Fruit fly (Drosophila melanogaster): ENCODE results near the gene CG32409.

Gene CG32409

DNA sequence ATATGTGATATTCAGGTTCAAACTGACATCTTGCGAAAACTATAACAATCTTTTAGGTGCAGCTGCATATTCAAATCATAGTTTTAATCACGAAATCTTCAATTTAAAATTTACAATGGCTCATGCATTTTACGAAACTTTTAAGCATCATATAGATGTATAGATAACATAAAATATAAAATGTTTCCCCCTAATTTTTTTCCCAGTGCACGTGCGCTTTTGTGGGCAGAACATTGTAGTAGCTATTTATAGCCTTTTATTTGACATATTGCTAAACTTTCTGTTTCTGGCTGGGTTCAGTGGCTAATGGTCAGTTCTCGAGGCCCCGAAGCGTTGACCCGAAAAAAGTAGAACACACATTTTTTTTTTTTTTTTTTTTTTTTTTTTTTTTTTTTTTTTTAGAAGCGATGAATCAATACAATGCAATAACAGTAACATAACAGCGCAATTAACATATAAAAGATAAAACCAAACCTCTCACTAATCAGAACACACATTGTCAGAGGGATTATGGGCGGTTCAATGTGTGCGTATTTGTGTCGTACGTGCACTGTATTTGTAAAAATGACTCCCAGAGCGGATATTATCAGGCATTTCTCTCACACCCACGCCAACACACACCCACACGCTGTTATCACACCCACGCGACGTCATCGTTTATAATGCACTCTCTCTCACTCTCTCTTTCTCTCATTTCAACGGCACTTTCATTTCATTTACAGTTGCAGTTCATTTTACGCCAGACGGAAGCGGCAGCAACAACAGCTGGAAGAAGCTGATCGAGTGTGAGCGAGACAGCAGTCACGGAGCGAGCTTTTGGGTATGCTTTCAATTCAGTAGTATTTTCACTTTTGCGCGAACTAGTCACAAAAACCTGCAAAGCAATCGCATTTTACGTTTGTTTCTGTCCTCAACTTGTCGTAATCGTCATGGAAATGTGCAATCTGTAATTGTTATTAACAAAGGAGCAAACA, 27.0 kb downstream of the CG32409 start (continued):
- TF ChIP-seq croc (GFP tag; conservative IDR thresholded peaks at IDR 0.05) (no peak), fd3F (GFP tag; optimal IDR thresholded peaks at IDR 0.05) (peak; percentile 27), CG31441 (GFP tag; IDR thresholded peaks at IDR 0.05) (peak; percentile 59), CG10979 (tag; optimal IDR thresholded peaks at IDR 0.05) (peak; percentile 17), Poxn (GFP tag; IDR thresholded peaks at IDR 0.05) (no peak), gcm (GFP tag; optimal IDR thresholded peaks at IDR 0.05) (peak; percentile 13), CG6791 (GFP tag; IDR thresholded peaks at IDR 0.05; ENCODE audit: partially characterized antibody) (no peak), wdn (GFP tag; IDR thresholded peaks at IDR 0.05) (no peak), CG7556 (GFP tag; optimal IDR thresholded peaks at IDR 0.05) (peak; percentile 66), CG30020 (tag; optimal IDR thresholded peaks at IDR 0.05) (no peak), CG7839 (tag; optimal IDR thresholded peaks at IDR 0.05) (peak; percentile 72), dpn (GFP tag; optimal IDR thresholded peaks at IDR 0.05) (peak; percentile 19 to 46)

DNA sequence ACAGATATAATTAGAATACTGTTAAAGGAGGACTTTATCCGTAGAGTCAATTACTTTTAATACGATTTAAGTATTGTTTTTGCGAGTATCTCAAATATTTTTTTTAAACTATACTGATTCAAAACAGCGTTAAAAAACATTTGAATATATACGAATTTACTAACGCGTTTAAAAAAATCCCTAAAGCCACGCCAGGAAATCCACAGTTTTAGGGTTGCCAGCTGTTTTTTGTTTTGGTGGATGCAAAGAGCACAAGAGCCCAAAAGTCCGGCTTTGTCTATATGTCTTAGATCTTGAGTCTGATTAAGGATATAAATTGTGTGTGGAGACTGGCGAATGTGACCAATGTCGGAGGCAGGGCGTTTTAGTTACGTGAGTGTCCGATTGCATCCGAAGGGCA, 28.2 kb downstream of the CG32409 start:
- TF ChIP-seq CG15514 (GFP tag; optimal IDR thresholded peaks at IDR 0.05) = peak; percentile 87
- peak; percentile 8 for TF ChIP-seq CG14710 (tag; optimal IDR thresholded peaks at IDR 0.05)
- no peak for TF ChIP-seq HLH3B (GFP tag; IDR thresholded peaks at IDR 0.05)
- no peak for TF ChIP-seq dysf (GFP tag; IDR thresholded peaks at IDR 0.05)
- TF ChIP-seq CG11504 (tag; optimal IDR thresholded peaks at IDR 0.05) = peak; percentile 5
- TF ChIP-seq Optix (GFP tag; IDR thresholded peaks at IDR 0.05) = no peak
- peak; percentile 30 for TF ChIP-seq Med (GFP tag)
- peak; percentile 42 for TF ChIP-seq trem (tag; optimal IDR thresholded peaks at IDR 0.05)
- TF ChIP-seq CG8290 (GFP tag; optimal IDR thresholded peaks at IDR 0.05) = peak; percentile 3
- no peak for TF ChIP-seq CG8290 (tag; optimal IDR thresholded peaks at IDR 0.05)
- peak; percentile 14 for TF ChIP-seq CG4617 (GFP tag; optimal IDR thresholded peaks at IDR 0.05; ENCODE audit: borderline replicate concordance)
- TF ChIP-seq Dp (GFP tag; optimal IDR thresholded peaks at IDR 0.05) = peak; percentile 46
- TF ChIP-seq CG9797 (GFP tag; optimal IDR thresholded peaks at IDR 0.05) = peak; percentile 53
- peak; percentile 2 for TF ChIP-seq Nf-YC (tag; optimal IDR thresholded peaks at IDR 0.05)
- TF ChIP-seq Hmx (GFP tag; optimal IDR thresholded peaks at IDR 0.05) = no peak
- TF ChIP-seq Abd-B (GFP tag; optimal IDR thresholded peaks at IDR 0.05) = no peak
- peak; percentile 78 for TF ChIP-seq sens (GFP tag)
- TF ChIP-seq Rfx (GFP tag; IDR thresholded peaks at IDR 0.05) = peak; percentile 11; the same call in 1 of the 2 replicates
- peak; percentile 57 for TF ChIP-seq E2f2 (GFP tag; IDR thresholded peaks at IDR 0.05)
- TF ChIP-seq CG42726 (GFP tag; IDR thresholded peaks at IDR 0.05; ENCODE audit: partially characterized antibody) = no peak
- TF ChIP-seq CG17829 (tag; optimal IDR thresholded peaks at IDR 0.05) = peak; percentile 8
- peak; percentile 2 for TF ChIP-seq Lhr (GFP tag; optimal IDR thresholded peaks at IDR 0.05)
- peak; percentile 76 for TF ChIP-seq gfzf (GFP tag; optimal IDR thresholded peaks at IDR 0.05)
- TF ChIP-seq Atf6 (GFP tag; IDR thresholded peaks at IDR 0.05) = peak; percentile 15; the same call in 1 of the 2 replicates
- no peak for TF ChIP-seq ase (GFP tag; IDR thresholded peaks at IDR 0.05)
- peak; percentile 36 for TF ChIP-seq CG33213 (GFP tag; optimal IDR thresholded peaks at IDR 0.05)
- TF ChIP-seq CG1603 (tag; optimal IDR thresholded peaks at IDR 0.05) = peak; percentile 24
- TF ChIP-seq CoRest (tag; optimal IDR thresholded peaks at IDR 0.05) = peak; percentile 17
- TF ChIP-seq YL-1 (GFP tag; optimal IDR thresholded peaks at IDR 0.05) = peak; percentile 34
- peak; percentile 6 for TF ChIP-seq Sin3A (optimal IDR thresholded peaks at IDR 0.05)
- TF ChIP-seq row (GFP tag; IDR thresholded peaks at IDR 0.05) = peak; percentile 29; the same call in 1 of the 3 replicates
- TF ChIP-seq CG13287 (GFP tag; IDR thresholded peaks at IDR 0.05; ENCODE audit: partially characterized antibody) = peak; percentile 13; the same call in 1 of the 2 replicates
- TF ChIP-seq insv (GFP tag; optimal IDR thresholded peaks at IDR 0.05) = no peak
- TF ChIP-seq crp (GFP tag; optimal IDR thresholded peaks at IDR 0.05) = peak in 1 of 2 experiments; percentile 33
- peak; percentile 82 for TF ChIP-seq Myb (GFP tag; optimal IDR thresholded peaks at IDR 0.05)
- no peak for TF ChIP-seq Jarid2 (GFP tag; optimal IDR thresholded peaks at IDR 0.05)
